Fruit fly (Drosophila melanogaster) whole organism, pupa: Measurements from ENCODE around the gene Gsc.

ENCODE experiments used
- CG10348 ChIP-seq: fragments of 200-800 bp; sonication (Bioruptor generic); IDR thresholded peaks from 2 replicates; pipeline ENCODE4 v1.3.6; 2022; ENCODE audit warnings: missing biosample characterization, missing genetic modification characterization
- CG12605 ChIP-seq: fragments of 200-800 bp; sonication (Bioruptor generic); IDR thresholded peaks from 2 replicates; pipeline ENCODE4 v1.3.6; 2022; ENCODE audit warnings: missing biosample characterization, missing genetic modification characterization
- CG13204 ChIP-seq: fragments of 200-800 bp; sonication (Bioruptor generic); optimal IDR thresholded peaks from 2 replicates; lab custom pipeline; 2018; ENCODE audit warnings: missing biosample characterization, mild to moderate bottlenecking, missing genetic modification characterization, moderate library complexity
- CG14655 ChIP-seq: fragments of 200-800 bp; sonication (Bioruptor generic); optimal IDR thresholded peaks from 3 replicates; lab custom pipeline; 2017; ENCODE audit warnings: mild to moderate bottlenecking, missing biosample characterization, missing genetic modification reagents, missing genetic modification characterization
- CG15710 ChIP-seq: fragments of 200-800 bp; sonication (Bioruptor generic); optimal IDR thresholded peaks from 2 replicates; lab custom pipeline; 2018; ENCODE audit warnings: missing biosample characterization, mild to moderate bottlenecking, missing genetic modification characterization, moderate library complexity
- CG17806 ChIP-seq: fragments of 200-800 bp; sonication (Bioruptor generic); optimal IDR thresholded peaks from 2 replicates; lab custom pipeline; 2018; ENCODE audit warnings: missing biosample characterization, mild to moderate bottlenecking, missing genetic modification characterization, moderate library complexity
- CG32121 ChIP-seq: fragments of 200-800 bp; sonication (Bioruptor generic); IDR thresholded peaks from 2 replicates; pipeline ENCODE4 v1.3.6; 2022; ENCODE audit warnings: missing biosample characterization, missing genetic modification characterization
- CG34367 ChIP-seq: fragments of 200-800 bp; sonication (Bioruptor generic); optimal IDR thresholded peaks from 2 replicates; lab custom pipeline; 2018; ENCODE audit warnings: missing biosample characterization, mild to moderate bottlenecking, missing genetic modification characterization
- CG4496 ChIP-seq: fragments of 200-800 bp; sonication (Bioruptor generic); IDR thresholded peaks from 3 replicates; pipeline ENCODE4 v1.3.6; 2022; ENCODE audit warnings: missing biosample characterization, missing genetic modification characterization
- CG8159 ChIP-seq: fragments of 200-800 bp; sonication (Bioruptor generic); optimal IDR thresholded peaks from 3 replicates; lab custom pipeline; 2018; ENCODE audit warnings: missing biosample characterization, mild to moderate bottlenecking, missing genetic modification characterization, moderate library complexity
- CG8301 ChIP-seq: fragments of 200-800 bp; sonication (Bioruptor generic); optimal IDR thresholded peaks from 2 replicates; lab custom pipeline; 2018; ENCODE audit warnings: missing biosample characterization, mild to moderate bottlenecking, missing genetic modification characterization
- CG9948 ChIP-seq: fragments of 200-800 bp; sonication (Bioruptor generic); optimal IDR thresholded peaks from 2 replicates; lab custom pipeline; 2018; ENCODE audit warnings: missing biosample characterization, mild to moderate bottlenecking, missing genetic modification characterization, moderate library complexity
- D1 ChIP-seq: fragments of 200-800 bp; sonication (Bioruptor generic); optimal IDR thresholded peaks from 2 replicates; lab custom pipeline; 2018; ENCODE audit warnings: missing biosample characterization, mild to moderate bottlenecking, missing genetic modification characterization, moderate library complexity
- EcR ChIP-seq: fragments of 200-800 bp; sonication (Bioruptor generic); optimal IDR thresholded peaks from 3 replicates; lab custom pipeline; 2019; ENCODE audit warnings: missing biosample characterization, missing genetic modification characterization, mild to moderate bottlenecking, moderate library complexity, missing genetic modification reagents
- Ets98B ChIP-seq: fragments of 200-800 bp; sonication (Bioruptor generic); IDR thresholded peaks from 2 replicates; pipeline ENCODE4 v1.3.6; 2022; ENCODE audit warnings: missing biosample characterization, missing genetic modification characterization
- Pif1A ChIP-seq: fragments of 200-800 bp; sonication (Bioruptor generic); optimal IDR thresholded peaks from 3 replicates; lab custom pipeline; 2016; ENCODE audit warnings: missing biosample characterization, missing genetic modification characterization
- Pif1B ChIP-seq: fragments of 200-800 bp; sonication (Bioruptor generic); optimal IDR thresholded peaks from 3 replicates; lab custom pipeline; 2016; ENCODE audit warnings: missing biosample characterization, missing genetic modification characterization
- Snoo ChIP-seq: fragments of 200-800 bp; sonication (Bioruptor generic); optimal IDR thresholded peaks from 3 replicates; lab custom pipeline; 2017; ENCODE audit warnings: missing biosample characterization, mild to moderate bottlenecking, missing genetic modification characterization, inconsistent platforms
- fd96Ca ChIP-seq: fragments of 200-800 bp; sonication (Bioruptor generic); IDR thresholded peaks from 3 replicates; pipeline ENCODE4 v1.3.6; 2022; ENCODE audit warnings: missing biosample characterization, missing genetic modification characterization
- gl ChIP-seq: fragments of 200-800 bp; sonication (Bioruptor generic); optimal IDR thresholded peaks from 2 replicates; lab custom pipeline; 2018; ENCODE audit warnings: missing biosample characterization, mild to moderate bottlenecking, missing genetic modification characterization
- rn ChIP-seq: fragments of 200-800 bp; sonication (Bioruptor generic); IDR thresholded peaks from 2 replicates; pipeline ENCODE4 v1.3.6; 2022; ENCODE audit warnings: missing biosample characterization, missing genetic modification characterization

Gene Gsc

DNA sequence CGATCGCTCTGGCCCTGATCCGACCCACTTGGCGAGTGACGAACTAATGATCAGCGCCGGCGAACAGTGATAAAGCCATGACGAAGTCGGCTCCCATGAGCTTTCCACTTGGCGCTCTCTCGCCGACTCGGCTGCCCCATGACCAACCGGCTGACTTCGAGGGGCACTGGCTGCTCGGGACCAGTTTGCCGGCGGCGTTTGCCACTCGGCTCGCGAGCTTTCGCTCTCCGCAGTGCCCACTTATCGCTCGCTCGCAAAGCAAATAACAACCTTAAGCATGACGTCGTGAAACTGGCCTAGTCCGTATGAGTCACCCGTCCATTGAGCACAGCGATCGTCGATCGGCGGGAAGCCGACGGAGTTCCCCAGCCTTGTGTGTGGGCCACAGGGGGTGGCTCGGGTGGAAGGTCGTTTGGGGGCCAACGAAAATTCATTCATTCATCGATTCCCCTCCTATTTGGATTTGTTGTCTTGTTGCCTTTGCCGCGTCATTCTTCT, 42.0 kb downstream of the Gsc start, which contains the start of gene Ets21C:
Gene Ets21C, minus strand, starts transcription at position 492 of the 498 bp plus-strand sequence.
- TF ChIP-seq CG17806 (tag; lab: Kevin White, UChicago) (no peak), CG13204 (GFP tag; lab: Kevin White, UChicago) (peak; percentile 81), CG9948 (no peak), CG32121 (peak; percentile 70), CG10348 (GFP tag; lab: Robert Waterston, UW) (no peak), CG8159 (tag; lab: Kevin White, UChicago) (peak; percentile 14), CG15710 (tag; lab: Kevin White, UChicago) (no peak), CG8301 (tag; lab: Kevin White, UChicago) (peak; percentile 13), Snoo (tag; lab: Kevin White, UChicago) (peak; percentile 30), Pif1B (GFP tag; lab: Kevin White, UChicago) (peak; percentile 22), D1 (tag; lab: Kevin White, UChicago) (no peak), Ets98B (GFP tag; lab: Robert Waterston, UW) (peak; percentile 79), rn (no peak), CG34367 (tag; lab: Kevin White, UChicago) (no peak), CG14655 (GFP tag; lab: Kevin White, UChicago) (no peak), EcR (peak; percentile 79), Pif1A (GFP tag; lab: Kevin White, UChicago) (no peak), gl (tag; lab: Kevin White, UChicago) (peak; percentile 57), CG4496 (GFP tag; lab: Robert Waterston, UW) (peak; percentile 79), CG12605 (GFP tag; lab: Robert Waterston, UW) (peak; percentile 69), fd96Ca (GFP tag; lab: Robert Waterston, UW) (peak; percentile 64; the same call in 2 of the 3 replicates)

- TF ChIP-seq fd96Ca (GFP tag; lab: Robert Waterston, UW) (no peak), CG10348 (GFP tag; lab: Robert Waterston, UW) (no peak), Snoo (tag; lab: Kevin White, UChicago) (no peak), CG4496 (GFP tag; lab: Robert Waterston, UW) (no peak), CG32121 (no peak)
Observed at dm6 chr2L:549637-550036, 44.8 kb downstream of the Gsc start.

dm6 chr2L:547978-548377, 46.5 kb downstream of the Gsc start:
- TF ChIP-seq CG14655 (GFP tag; lab: Kevin White, UChicago) = no peak
- TF ChIP-seq EcR = peak; percentile 26

DNA sequence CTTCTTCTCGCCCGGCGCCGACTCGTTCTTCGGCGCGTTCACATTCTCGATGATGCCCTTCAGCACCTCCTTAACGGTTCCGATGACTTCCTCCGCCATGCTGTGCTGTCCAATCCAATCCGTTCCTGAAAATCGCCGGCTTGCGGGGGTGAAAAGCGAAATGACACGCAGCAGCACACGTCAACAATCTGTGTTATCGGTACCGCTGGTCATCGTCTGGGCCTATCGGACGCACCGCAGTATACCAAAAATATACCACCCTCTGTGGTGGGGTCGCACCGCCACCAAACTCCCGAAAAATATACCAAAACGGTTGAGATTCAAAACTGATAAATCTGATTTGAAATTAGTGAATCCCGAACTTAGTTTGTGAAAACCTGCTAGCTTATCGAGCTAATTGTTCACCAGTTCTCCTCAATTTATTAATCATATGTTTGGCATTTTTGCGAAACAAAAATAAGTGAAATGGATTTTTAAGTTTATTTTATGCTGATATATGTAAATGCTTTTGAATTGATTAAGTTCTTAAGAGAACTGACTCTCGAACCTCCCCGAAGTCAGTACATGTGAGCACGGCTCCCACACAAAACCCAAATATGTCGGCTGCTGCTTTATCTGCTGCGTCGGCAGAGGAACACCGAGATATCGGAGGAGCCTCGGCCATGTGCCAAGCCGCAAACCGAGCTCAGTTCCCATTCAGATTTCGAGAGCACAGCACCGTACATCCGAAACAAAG, 49.9 kb downstream of the Gsc start, which contains the start of the genes Spp and nAChRbeta3:
Gene Spp, minus strand, starts transcription at position 210 of the 736 bp plus-strand sequence.
Gene nAChRbeta3, plus strand, starts transcription at position 686 of the 736 bp plus-strand sequence.
- peak; percentile 17; the same call in 1 of the 2 replicates for TF ChIP-seq Ets98B (GFP tag; lab: Robert Waterston, UW)
- TF ChIP-seq CG4496 (GFP tag; lab: Robert Waterston, UW) = 0 out of 3 replicates have a peak, but pooled peaks have one; percentile 8
- no peak for TF ChIP-seq CG9948
- TF ChIP-seq CG8159 (tag; lab: Kevin White, UChicago) = no peak

dm6 chr2L:543799-544198, 50.7 kb downstream of the Gsc start:
- TF ChIP-seq fd96Ca (GFP tag; lab: Robert Waterston, UW) (no peak), CG12605 (GFP tag; lab: Robert Waterston, UW) (no peak)

DNA sequence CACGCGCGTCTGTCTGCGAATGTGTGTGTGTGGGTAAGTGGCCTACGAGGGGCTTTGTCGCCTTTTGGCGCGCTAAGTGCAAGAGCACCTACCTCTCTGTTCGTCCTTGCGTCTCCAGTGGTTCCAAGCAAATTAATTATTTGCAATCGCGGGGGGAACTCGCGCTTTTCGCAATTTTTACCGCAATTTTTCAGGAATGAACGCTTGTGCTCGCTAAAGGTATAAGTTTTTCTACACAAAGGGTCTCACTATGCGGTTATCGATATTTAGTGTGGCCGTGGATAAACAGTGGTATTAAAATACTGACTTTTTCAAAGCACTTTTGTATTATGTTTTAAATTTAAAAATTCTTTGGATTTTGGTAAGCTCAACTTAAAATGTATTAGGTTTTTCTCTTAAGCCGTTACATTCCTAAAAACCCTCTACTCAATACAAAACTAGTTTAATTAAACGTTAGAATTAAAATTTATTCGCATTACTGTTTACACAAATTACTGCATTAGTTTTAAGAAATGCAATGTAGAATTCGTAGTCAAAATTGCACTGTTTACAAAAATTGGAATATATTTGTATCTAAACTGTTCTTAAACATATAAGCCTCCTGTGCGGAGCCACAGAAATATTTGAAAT, 52.0 kb downstream of the Gsc start, which contains the start of gene lwr:
Gene lwr, minus strand, starts transcription at position 243 of the 630 bp plus-strand sequence.
- TF ChIP-seq fd96Ca (GFP tag; lab: Robert Waterston, UW) (no peak), EcR (peak; percentile 14)

DNA sequence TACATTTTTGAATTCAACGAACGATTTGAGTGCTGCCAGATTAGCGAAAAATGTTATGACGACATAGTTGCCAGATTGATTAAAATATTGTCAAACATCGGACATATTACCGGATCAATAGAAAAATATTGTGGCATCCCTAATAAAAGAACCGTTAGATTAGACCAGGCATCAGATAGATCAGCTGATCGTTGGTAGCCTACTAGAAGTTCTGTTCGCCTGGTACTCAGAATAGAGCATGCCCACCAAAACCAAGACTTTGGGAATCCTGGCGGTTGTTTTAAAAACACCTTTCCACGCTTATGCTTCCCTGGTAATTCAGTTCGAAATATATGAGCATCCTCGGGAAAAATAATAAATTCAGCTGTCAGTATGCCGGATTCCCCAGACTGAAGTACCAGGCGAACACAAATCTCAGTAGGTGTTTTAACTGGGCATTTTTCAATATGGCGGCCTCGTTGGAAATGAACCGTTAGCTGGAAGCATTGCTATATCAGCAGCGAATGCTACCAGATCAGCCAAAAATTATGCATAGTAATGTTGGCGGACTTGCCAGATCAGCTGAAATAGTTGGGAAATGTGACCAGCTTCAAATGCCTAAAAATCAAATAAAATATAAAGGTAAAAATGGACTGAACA, 53.8 kb downstream of the Gsc start:
- TF ChIP-seq fd96Ca (GFP tag; lab: Robert Waterston, UW) (no peak), CG8301 (tag; lab: Kevin White, UChicago) (peak; percentile 2), CG32121 (peak; percentile 15; the same call in 1 of the 2 replicates)
